Worm (Caenorhabditis elegans) whole organism, young adult: ENCODE measurements around the gene srz-6.

Experiments
- F57A8.1 ChIP-seq: fragments of 200-800 bp; sonication (Bioruptor generic); optimal IDR thresholded peaks from 2 replicates; lab custom pipeline; 2018; ENCODE audit warnings: mild to moderate bottlenecking, missing genetic modification characterization, moderate library complexity, missing compliant biosample characterization
- ama-1 ChIP-seq, 3 experiments: fragments of 150-350 bp in 1 of 3; sonication (generic microtip) in 2 of 3; optimal IDR thresholded peaks; 2 replicates each; lab custom pipeline; 2014 to 2018; ENCODE audit warnings: missing biosample characterization in 2 of 3, missing genetic modification characterization in 2 of 3, missing genetic modification reagents in 2 of 3
- athp-1 ChIP-seq: sonication (generic microtip); optimal IDR thresholded peaks from 2 replicates; lab custom pipeline; 2017; ENCODE audit warnings: mild to moderate bottlenecking, missing genetic modification characterization, missing compliant biosample characterization
- ceh-40 ChIP-seq: fragments of 200-800 bp; sonication (Bioruptor generic); IDR thresholded peaks from 2 replicates; pipeline ENCODE4 v1.3.6; 2022; ENCODE audit warnings: missing genetic modification characterization, missing compliant biosample characterization
- lag-1 ChIP-seq: fragments of 200-800 bp; sonication (Bioruptor generic); IDR thresholded peaks from 2 replicates; pipeline ENCODE4 v1.3.6; 2022; ENCODE audit warnings: missing genetic modification reagents, missing genetic modification characterization, missing compliant biosample characterization
- ztf-6 ChIP-seq: fragments of 200-800 bp; sonication (Bioruptor generic); IDR thresholded peaks from 2 replicates; pipeline ENCODE4 v1.3.6; 2022; ENCODE audit warnings: missing genetic modification reagents, missing genetic modification characterization, missing compliant biosample characterization

ce11 chrII:12535297-12535803 lies 43.3 kb downstream of the srz-6 start, which contains the start of gene nimk-1:
- TF ChIP-seq F57A8.1 (GFP tag; lab: Kevin White, UChicago), result no peak
- no peak for TF ChIP-seq ztf-6 (GFP tag; lab: Robert Waterston, UW)
- TF ChIP-seq lag-1 (GFP tag; lab: Robert Waterston, UW), result no peak
- no peak for TF ChIP-seq ceh-40
- TF ChIP-seq ama-1 (optimal IDR thresholded peaks at IDR 0.05; lab: Kevin White, UChicago), result no peak
- TF ChIP-seq ama-1 (GFP tag; optimal IDR thresholded peaks at IDR 0.05; lab: Kevin White, UChicago), result no peak
- no peak for TF ChIP-seq athp-1 (tag; lab: Kevin White, UChicago)
